Fruit fly (Drosophila melanogaster) whole organism, embryonic: ENCODE measurements around the gene CG8675.
A peak's percentile ranks its signal among the peaks of the same experiment; 100 is the strongest.

Experiments
- Atf3 ChIP-seq: fragments of 200-800 bp; sonication (Bioruptor generic); optimal IDR thresholded peaks from 3 replicates; lab custom pipeline; 2016; ENCODE audit warnings: missing biosample characterization, missing genetic modification characterization
- BEAF-32 ChIP-seq: fragments of 200-800 bp; sonication (Bioruptor generic); optimal IDR thresholded peaks from 3 replicates; lab custom pipeline; 2017; ENCODE audit warnings: missing biosample characterization, missing genetic modification characterization, mild to moderate bottlenecking, moderate library complexity, missing genetic modification reagents
- CG11695 ChIP-seq: fragments of 200-800 bp; sonication (Bioruptor generic); IDR thresholded peaks from 3 replicates; pipeline ENCODE4 v1.3.6; 2022; ENCODE audit warnings: missing biosample characterization, missing genetic modification characterization
- CG12071 ChIP-seq: fragments of 200-800 bp; sonication (Bioruptor generic); optimal IDR thresholded peaks from 3 replicates; lab custom pipeline; 2018; ENCODE audit warnings: missing biosample characterization, mild to moderate bottlenecking, missing genetic modification characterization
- CG12391 ChIP-seq: fragments of 200-800 bp; sonication (Bioruptor generic); optimal IDR thresholded peaks from 3 replicates; lab custom pipeline; 2018; ENCODE audit warnings: missing biosample characterization, mild to moderate bottlenecking, missing genetic modification characterization, moderate library complexity
- CG12942 ChIP-seq: fragments of 200-800 bp; sonication (Bioruptor generic); optimal IDR thresholded peaks from 3 replicates; lab custom pipeline; 2016; ENCODE audit warnings: missing biosample characterization, missing genetic modification characterization
- CG14050 ChIP-seq: fragments of 200-800 bp; sonication (Bioruptor generic); IDR thresholded peaks from 3 replicates; pipeline ENCODE4 v1.3.6; 2022; ENCODE audit warnings: missing biosample characterization, missing genetic modification characterization
- CG15073 ChIP-seq: fragments of 200-800 bp; sonication (Bioruptor generic); optimal IDR thresholded peaks from 2 replicates; lab custom pipeline; 2016; ENCODE audit warnings: missing biosample characterization, missing genetic modification characterization
- CG15696 ChIP-seq: fragments of 200-800 bp; sonication (Bioruptor generic); optimal IDR thresholded peaks from 2 replicates; lab custom pipeline; 2019; ENCODE audit warnings: missing biosample characterization, mild to moderate bottlenecking, missing genetic modification characterization, moderate library complexity
- CG30020 ChIP-seq: fragments of 200-800 bp; optimal IDR thresholded peaks from 2 replicates; lab custom pipeline; 2019; ENCODE audit warnings: missing biosample characterization, mild to moderate bottlenecking, missing genetic modification characterization, moderate library complexity
- CG3838 ChIP-seq: fragments of 200-800 bp; sonication (Bioruptor generic); optimal IDR thresholded peaks from 3 replicates; lab custom pipeline; 2016; ENCODE audit warnings: missing biosample characterization, missing genetic modification characterization
- CG6765 ChIP-seq: fragments of 200-800 bp; sonication (Bioruptor generic); optimal IDR thresholded peaks from 3 replicates; lab custom pipeline; 2017; ENCODE audit warnings: missing biosample characterization, mild to moderate bottlenecking, missing genetic modification characterization
- CG7963 ChIP-seq: fragments of 200-800 bp; sonication (Bioruptor generic); IDR thresholded peaks from 3 replicates; pipeline ENCODE4 v1.3.6; 2022; ENCODE audit warnings: missing biosample characterization, missing genetic modification characterization; ENCODE audit not compliant: partially characterized antibody
- D19A ChIP-seq: fragments of 200-800 bp; optimal IDR thresholded peaks from 3 replicates; lab custom pipeline; 2019; ENCODE audit warnings: missing biosample characterization, mild to moderate bottlenecking, missing genetic modification characterization, moderate library complexity
- Dll ChIP-seq: fragments of 200-800 bp; sonication (Bioruptor generic); IDR thresholded peaks from 4 replicates; pipeline ENCODE4 v1.3.6; 2022; ENCODE audit warnings: missing biosample characterization, missing genetic modification characterization; ENCODE audit not compliant: partially characterized antibody
- Eip74EF ChIP-seq, 2 experiments: fragments of 200-800 bp in 1 of 2; fragments of >200 bp in 1 of 2; sonication (Bioruptor generic) in 1 of 2; optimal IDR thresholded peaks; 2 replicates each; lab custom pipeline; 2017 to 2019; ENCODE audit warnings: missing biosample characterization in 2 of 2, missing genetic modification characterization in 2 of 2, mild to moderate bottlenecking in 1 of 2, moderate library complexity in 1 of 2
- Elba2 ChIP-seq: fragments of 200-800 bp; sonication (Bioruptor generic); optimal IDR thresholded peaks from 3 replicates; lab custom pipeline; 2016; ENCODE audit warnings: missing biosample characterization, missing genetic modification characterization
- NFAT ChIP-seq: fragments of 200-800 bp; sonication (Bioruptor generic); IDR thresholded peaks from 2 replicates; pipeline ENCODE4 v1.3.6; 2022; ENCODE audit warnings: missing biosample characterization, missing genetic modification characterization
- PHDP ChIP-seq: fragments of 200-800 bp; sonication (Bioruptor generic); optimal IDR thresholded peaks from 3 replicates; lab custom pipeline; 2018; ENCODE audit warnings: missing biosample characterization, mild to moderate bottlenecking, missing genetic modification characterization, moderate library complexity
- Poxn ChIP-seq: fragments of 200-800 bp; sonication (Bioruptor generic); IDR thresholded peaks from 2 replicates; pipeline ENCODE4 v1.3.6; 2022; ENCODE audit warnings: missing biosample characterization, missing genetic modification characterization
- Ravus ChIP-seq: fragments of 200-800 bp; sonication (Bioruptor generic); IDR thresholded peaks from 2 replicates; pipeline ENCODE4 v1.3.6; 2022; ENCODE audit warnings: missing biosample characterization, missing genetic modification characterization
- Rfx ChIP-seq: fragments of 200-800 bp; sonication (Bioruptor generic); IDR thresholded peaks from 2 replicates; pipeline ENCODE4 v1.3.6; 2022; ENCODE audit warnings: missing biosample characterization, missing genetic modification characterization
- Taf1 ChIP-seq: fragments of 200-800 bp; sonication (Bioruptor generic); IDR thresholded peaks from 2 replicates; pipeline ENCODE4 v1.3.6; 2022; ENCODE audit warnings: missing biosample characterization, missing genetic modification characterization
- Usf ChIP-seq: fragments of 200-800 bp; sonication (Bioruptor generic); optimal IDR thresholded peaks from 2 replicates; lab custom pipeline; 2017; ENCODE audit warnings: missing genotype, missing biosample characterization, missing genetic modification characterization
- ase ChIP-seq: fragments of 200-800 bp; sonication (Bioruptor generic); IDR thresholded peaks from 3 replicates; pipeline ENCODE4 v1.3.6; 2022; ENCODE audit warnings: missing biosample characterization, missing genetic modification characterization
- br ChIP-seq: fragments of >200 bp; optimal IDR thresholded peaks from 2 replicates; lab custom pipeline; 2017
- bsh ChIP-seq, 2 experiments: fragments of 200-800 bp; sonication (Bioruptor generic); optimal IDR thresholded peaks; 2 replicates each; lab custom pipeline; 2017 to 2018; ENCODE audit warnings: mild to moderate bottlenecking in 2 of 2, missing biosample characterization in 2 of 2, missing genetic modification characterization in 2 of 2, moderate library complexity in 1 of 2
- btn ChIP-seq: fragments of 200-800 bp; sonication (Bioruptor generic); optimal IDR thresholded peaks from 2 replicates; lab custom pipeline; 2016; ENCODE audit warnings: missing biosample characterization, missing genetic modification characterization
- cad ChIP-seq: fragments of >200 bp; optimal IDR thresholded peaks from 2 replicates; lab custom pipeline; 2017; ENCODE audit warnings: missing biosample characterization, missing genetic modification characterization
- cato ChIP-seq: fragments of 200-800 bp; sonication (Bioruptor generic); optimal IDR thresholded peaks from 2 replicates; lab custom pipeline; 2016; ENCODE audit warnings: missing biosample characterization, missing genetic modification characterization, borderline replicate concordance
- cg ChIP-seq: fragments of 200-800 bp; sonication (Bioruptor generic); optimal IDR thresholded peaks from 3 replicates; lab custom pipeline; 2019; ENCODE audit warnings: missing biosample characterization, mild to moderate bottlenecking, missing genetic modification characterization, moderate library complexity
- ems ChIP-seq: fragments of 200-800 bp; sonication (Bioruptor generic); optimal IDR thresholded peaks from 3 replicates; lab custom pipeline; 2016; ENCODE audit warnings: missing biosample characterization, missing genetic modification characterization
- en ChIP-seq: fragments of 200-800 bp; sonication (Bioruptor generic); optimal IDR thresholded peaks from 2 replicates; lab custom pipeline; 2016; ENCODE audit warnings: missing biosample characterization, missing genetic modification characterization
- kni ChIP-seq: fragments of 200-800 bp; sonication (Bioruptor generic); optimal IDR thresholded peaks from 3 replicates; lab custom pipeline; 2017; ENCODE audit warnings: mild to moderate bottlenecking, missing biosample characterization, missing genetic modification reagents, missing genetic modification characterization
- knrl ChIP-seq: fragments of 200-800 bp; sonication (Bioruptor generic); IDR thresholded peaks from 3 replicates; pipeline ENCODE4 v1.3.6; 2022; ENCODE audit warnings: missing biosample characterization, missing genetic modification characterization; ENCODE audit not compliant: partially characterized antibody
- lilli ChIP-seq: fragments of 200-800 bp; sonication (Bioruptor generic); optimal IDR thresholded peaks from 3 replicates; lab custom pipeline; 2016; ENCODE audit warnings: missing biosample characterization, missing genetic modification characterization
- nmo ChIP-seq: fragments of 200-800 bp; sonication (Bioruptor generic); optimal IDR thresholded peaks from 2 replicates; lab custom pipeline; 2018; ENCODE audit warnings: missing biosample characterization, mild to moderate bottlenecking, missing genetic modification characterization, moderate library complexity
- onecut ChIP-seq: fragments of 200-800 bp; sonication (Bioruptor generic); IDR thresholded peaks from 2 replicates; pipeline ENCODE4 v1.3.6; 2022; ENCODE audit warnings: missing biosample characterization, missing genetic modification characterization
- org-1 ChIP-seq: fragments of 200-800 bp; sonication (Bioruptor generic); optimal IDR thresholded peaks from 2 replicates; lab custom pipeline; 2017; ENCODE audit warnings: missing biosample characterization, missing genetic modification characterization
- pan ChIP-seq, 4 experiments: fragments of >200 bp in 3 of 4; fragments of 200-800 bp in 1 of 4; sonication (Bioruptor generic) in 1 of 4; optimal IDR thresholded peaks in 3 of 4; IDR thresholded peaks in 1 of 4; 2 replicates each; pipeline versions ENCODE4 v1.3.6 to Lab custom; 2017 to 2022; ENCODE audit warnings: missing biosample characterization in 2 of 4, missing genetic modification characterization in 2 of 4, mixed read lengths in 1 of 4
- pfk ChIP-seq: fragments of 200-800 bp; sonication (Bioruptor generic); optimal IDR thresholded peaks from 2 replicates; lab custom pipeline; 2018; ENCODE audit warnings: missing biosample characterization, mild to moderate bottlenecking, missing genetic modification characterization, moderate library complexity
- pros ChIP-seq: fragments of 200-800 bp; sonication (Bioruptor generic); optimal IDR thresholded peaks from 3 replicates; lab custom pipeline; 2019; ENCODE audit warnings: missing biosample characterization, mild to moderate bottlenecking, missing genetic modification characterization, moderate library complexity
- ranshi ChIP-seq: fragments of 200-800 bp; sonication (Bioruptor generic); IDR thresholded peaks from 2 replicates; pipeline ENCODE4 v1.3.6; 2022; ENCODE audit warnings: missing biosample characterization, missing genetic modification characterization
- repo ChIP-seq: fragments of 200-800 bp; sonication (Bioruptor generic); optimal IDR thresholded peaks from 2 replicates; lab custom pipeline; 2016; ENCODE audit warnings: missing biosample characterization, missing genetic modification characterization
- sens ChIP-seq: fragments of 200-800 bp; sonication (Bioruptor generic); peaks from one replicate; lab custom pipeline; 2016; ENCODE audit warnings: missing biosample characterization, missing genetic modification characterization
- seq ChIP-seq: fragments of 200-800 bp; sonication (Bioruptor generic); IDR thresholded peaks from 2 replicates; pipeline ENCODE4 v1.3.6; 2022; ENCODE audit warnings: missing biosample characterization, missing genetic modification characterization
- tin ChIP-seq: fragments of 200-800 bp; sonication (Bioruptor generic); optimal IDR thresholded peaks from 3 replicates; lab custom pipeline; 2016; ENCODE audit warnings: missing biosample characterization, missing genetic modification characterization
- trem ChIP-seq: fragments of 200-800 bp; optimal IDR thresholded peaks from 3 replicates; lab custom pipeline; 2019; ENCODE audit warnings: missing biosample characterization, mild to moderate bottlenecking, missing genetic modification characterization, moderate library complexity
- yki ChIP-seq: fragments of >200 bp; optimal IDR thresholded peaks from 3 replicates; lab custom pipeline; 2018
- z ChIP-seq: fragments of 200-800 bp; sonication (Bioruptor generic); IDR thresholded peaks from 3 replicates; pipeline ENCODE4 v1.3.6; 2022; ENCODE audit warnings: missing biosample characterization, missing genetic modification characterization
- zen ChIP-seq: fragments of 200-800 bp; sonication (Bioruptor generic); optimal IDR thresholded peaks from 3 replicates; lab custom pipeline; 2018; ENCODE audit warnings: missing biosample characterization, mild to moderate bottlenecking, missing genetic modification characterization, moderate library complexity

CG8675 gene

DNA sequence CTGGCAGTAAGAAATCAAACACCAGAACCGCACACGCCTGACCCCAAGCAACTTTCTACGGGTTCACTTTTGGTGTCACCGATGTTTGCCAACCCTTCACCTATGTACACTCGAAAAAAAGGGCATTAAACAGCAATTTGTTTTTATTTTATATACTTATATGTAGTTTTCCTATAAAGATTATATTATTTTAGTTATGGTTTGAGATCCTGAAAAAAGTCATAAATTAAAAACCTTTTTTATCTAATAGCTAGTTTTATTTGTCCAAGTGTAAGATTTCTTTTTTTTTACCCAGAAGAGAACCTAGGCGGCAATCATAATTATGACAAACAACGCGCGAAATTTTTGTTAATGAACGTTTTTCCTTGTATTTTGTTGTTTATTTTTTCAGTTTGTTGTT is 44.1 kb upstream of the CG8675 start (continued):
- peak; percentile 51 for TF ChIP-seq D19A
- TF ChIP-seq sens (GFP tag; lab: Kevin White, UChicago), result peak; percentile 41
- no peak for TF ChIP-seq kni
- no peak for TF ChIP-seq CG12942
- no peak for TF ChIP-seq Ravus (GFP tag; lab: Robert Waterston, UW)
- TF ChIP-seq CG12071, result no peak
- no peak for TF ChIP-seq br (lab: Kevin White, UChicago)
- no peak for TF ChIP-seq Poxn (GFP tag; lab: Robert Waterston, UW)
- peak; percentile 9 for TF ChIP-seq trem (tag; lab: Kevin White, UChicago)
- TF ChIP-seq zen (tag; lab: Kevin White, UChicago), result peak; percentile 50
- no peak for TF ChIP-seq pros (GFP tag; lab: Kevin White, UChicago)
- TF ChIP-seq Atf3 (GFP tag; lab: Kevin White, UChicago), result no peak
- no peak for TF ChIP-seq cato (GFP tag; lab: Kevin White, UChicago)
- TF ChIP-seq CG12391 (tag; lab: Kevin White, UChicago), result peak; percentile 51
- TF ChIP-seq Taf1 (GFP tag; lab: Robert Waterston, UW), result no peak
- TF ChIP-seq onecut (GFP tag; lab: Robert Waterston, UW), result no peak
- no peak for TF ChIP-seq z (GFP tag; lab: Robert Waterston, UW)
- TF ChIP-seq nmo (GFP tag; lab: Kevin White, UChicago), result peak; percentile 55
- TF ChIP-seq Elba2 (GFP tag; lab: Kevin White, UChicago), result no peak
- TF ChIP-seq pfk (GFP tag; lab: Kevin White, UChicago), result no peak
- peak in 1 of 2 experiments; percentile 57 for TF ChIP-seq bsh (GFP tag; optimal IDR thresholded peaks at IDR 0.05; lab: Kevin White, UChicago)
- TF ChIP-seq ranshi, result peak; percentile 65
- peak; percentile 69 for TF ChIP-seq Rfx (GFP tag; lab: Robert Waterston, UW)
- TF ChIP-seq CG14050 (GFP tag; lab: Robert Waterston, UW), result peak; percentile 20; the same call in 1 of the 3 replicates
- no peak for TF ChIP-seq cg (GFP tag; lab: Kevin White, UChicago)
- TF ChIP-seq NFAT (GFP tag; lab: Robert Waterston, UW), result no peak
- peak; percentile 46 for TF ChIP-seq lilli (GFP tag; lab: Kevin White, UChicago)
- TF ChIP-seq CG15073 (GFP tag; lab: Kevin White, UChicago), result no peak
- TF ChIP-seq Dll, result no peak
- peak; percentile 22 for TF ChIP-seq CG6765
- no peak for TF ChIP-seq CG7963
- TF ChIP-seq BEAF-32 (GFP tag; lab: Kevin White, UChicago), result no peak
- TF ChIP-seq PHDP (tag; lab: Kevin White, UChicago), result peak; percentile 57
- TF ChIP-seq repo (GFP tag; lab: Kevin White, UChicago), result no peak
- no peak for TF ChIP-seq knrl (GFP tag; lab: Robert Waterston, UW)
- TF ChIP-seq seq (GFP tag; lab: Robert Waterston, UW), result no peak
- TF ChIP-seq cad, result no peak
- no peak for TF ChIP-seq CG30020
- no peak for TF ChIP-seq yki (lab: Kevin White, UChicago)
- TF ChIP-seq ems, result no peak
- TF ChIP-seq Usf, result no peak
- TF ChIP-seq CG11695, result peak; percentile 58; the same call in 2 of the 3 replicates
- no peak for TF ChIP-seq org-1 (GFP tag; lab: Kevin White, UChicago)
- no peak for TF ChIP-seq btn (GFP tag; lab: Kevin White, UChicago)
- TF ChIP-seq ase (GFP tag; lab: Robert Waterston, UW), result no peak
- TF ChIP-seq Eip74EF (GFP tag; optimal IDR thresholded peaks at IDR 0.05; lab: Kevin White, UChicago), result peak in 1 of 2 experiments; percentile 17
- no peak for TF ChIP-seq en
- TF ChIP-seq CG15696 (tag; lab: Kevin White, UChicago), result peak; percentile 41
- no peak for TF ChIP-seq pan (optimal IDR thresholded peaks at IDR 0.05; lab: Kevin White, UChicago)
- TF ChIP-seq pan (GFP tag; optimal IDR thresholded peaks at IDR 0.05 in 1 of 2, IDR thresholded peaks at IDR 0.05 in 1 of 2), result peak in 1 of 2 experiments; percentile 59
- TF ChIP-seq CG3838 (GFP tag; lab: Kevin White, UChicago), result no peak
- TF ChIP-seq tin (GFP tag; lab: Kevin White, UChicago), result peak; percentile 13
